Fruit fly (Drosophila melanogaster) S2 (cell line): ENCODE data around the gene CG34269.

ENCODE experiments used
- CG8478 ChIP-seq: fragments of >200 bp; optimal IDR thresholded peaks from 2 replicates; lab custom pipeline; 2018
- CTCF ChIP-seq, 2 experiments: fragments of >200 bp; optimal IDR thresholded peaks; 2 replicates each; lab custom pipeline; 2018

CG34269 gene

DNA sequence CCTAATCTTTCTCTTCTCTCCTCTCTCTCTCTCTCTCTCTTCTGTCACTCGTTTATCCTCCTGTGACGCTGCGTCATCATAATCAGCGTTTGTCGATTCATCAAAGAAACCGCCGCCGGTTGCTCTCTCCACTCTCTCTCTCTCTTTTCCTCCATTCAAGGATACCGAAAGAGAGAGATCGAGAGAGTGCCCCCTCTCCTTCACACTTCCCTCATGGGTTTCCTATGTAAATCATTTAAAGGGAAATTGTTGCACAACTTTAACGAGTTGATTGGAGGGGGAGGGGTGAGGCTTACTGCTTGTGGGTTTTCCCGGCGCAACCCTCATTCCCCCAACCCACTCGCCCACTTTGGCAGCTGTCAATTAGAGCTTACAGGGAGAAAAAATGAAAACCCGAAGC lies 16.1 kb downstream of the CG34269 start:
- TF ChIP-seq CG8478 (lab: Kevin White, UChicago) (peak; percentile 28), CTCF (optimal IDR thresholded peaks at IDR 0.05; lab: Kevin White, UChicago) (no peak)

DNA sequence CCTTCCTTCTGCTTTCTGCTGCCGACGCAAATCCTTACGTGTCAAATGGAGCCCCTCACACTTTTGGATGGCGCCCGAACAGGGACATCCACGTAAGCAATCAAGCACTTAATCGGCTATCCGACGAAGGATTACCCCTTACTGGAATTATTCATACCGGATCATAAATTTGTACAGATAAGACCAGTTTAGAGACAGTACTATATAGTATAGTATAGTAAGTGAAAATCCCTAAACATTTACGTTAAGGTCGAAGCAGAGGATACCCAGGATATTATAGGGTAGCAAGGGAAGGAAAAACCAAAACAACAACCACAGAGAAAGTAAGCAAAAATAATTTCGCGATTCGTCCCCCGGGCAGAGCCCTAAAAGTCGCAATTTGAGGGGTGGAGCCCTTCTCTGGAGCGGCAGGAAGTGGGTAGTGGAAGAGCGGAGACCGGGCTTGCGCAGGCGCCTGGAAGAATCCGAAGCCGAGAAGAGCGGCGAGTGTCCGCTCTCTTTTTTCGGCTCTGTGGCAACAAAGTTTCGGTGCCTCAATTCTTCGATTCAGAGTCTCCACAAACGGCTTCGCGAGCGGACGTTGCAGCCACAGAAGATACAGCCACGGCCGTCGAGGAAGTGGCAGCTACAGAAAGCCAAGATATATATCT lies 17.5 kb downstream of the CG34269 start:
- TF ChIP-seq CG8478 (lab: Kevin White, UChicago), result no peak
- no peak for TF ChIP-seq CTCF (optimal IDR thresholded peaks at IDR 0.05; lab: Kevin White, UChicago)

DNA sequence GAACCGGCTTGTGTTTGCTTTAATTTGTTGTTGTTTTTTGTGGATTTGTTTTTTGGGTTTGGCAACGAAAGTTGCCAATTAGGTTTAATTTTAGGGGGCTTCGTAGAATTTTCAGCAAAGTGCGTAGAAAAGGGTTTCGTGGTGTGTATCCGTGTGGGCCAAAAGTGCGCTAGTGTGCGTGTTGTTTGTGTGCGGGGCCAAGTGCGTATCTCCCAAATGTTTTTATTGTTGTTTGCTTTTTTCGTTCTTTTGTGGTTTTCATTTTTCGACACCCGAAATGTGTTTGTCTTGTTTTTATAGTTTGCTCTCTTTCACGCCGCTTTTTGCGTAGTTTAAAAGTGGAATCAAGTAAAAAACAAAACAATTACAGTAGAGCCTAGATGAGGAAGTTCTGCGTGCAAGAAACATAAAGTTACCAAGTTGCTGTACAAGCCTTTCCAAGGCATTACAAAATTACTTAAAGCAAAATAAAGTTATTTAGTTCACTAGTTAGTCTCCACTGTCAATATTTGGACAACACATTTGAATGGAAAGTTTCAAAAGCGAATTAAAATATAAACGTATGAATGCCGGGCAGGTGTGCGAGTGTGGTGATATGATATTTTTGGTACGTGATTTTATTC lies 18.8 kb downstream of the CG34269 start:
- TF ChIP-seq CTCF (optimal IDR thresholded peaks at IDR 0.05; lab: Kevin White, UChicago) (no peak), CG8478 (lab: Kevin White, UChicago) (no peak)

DNA sequence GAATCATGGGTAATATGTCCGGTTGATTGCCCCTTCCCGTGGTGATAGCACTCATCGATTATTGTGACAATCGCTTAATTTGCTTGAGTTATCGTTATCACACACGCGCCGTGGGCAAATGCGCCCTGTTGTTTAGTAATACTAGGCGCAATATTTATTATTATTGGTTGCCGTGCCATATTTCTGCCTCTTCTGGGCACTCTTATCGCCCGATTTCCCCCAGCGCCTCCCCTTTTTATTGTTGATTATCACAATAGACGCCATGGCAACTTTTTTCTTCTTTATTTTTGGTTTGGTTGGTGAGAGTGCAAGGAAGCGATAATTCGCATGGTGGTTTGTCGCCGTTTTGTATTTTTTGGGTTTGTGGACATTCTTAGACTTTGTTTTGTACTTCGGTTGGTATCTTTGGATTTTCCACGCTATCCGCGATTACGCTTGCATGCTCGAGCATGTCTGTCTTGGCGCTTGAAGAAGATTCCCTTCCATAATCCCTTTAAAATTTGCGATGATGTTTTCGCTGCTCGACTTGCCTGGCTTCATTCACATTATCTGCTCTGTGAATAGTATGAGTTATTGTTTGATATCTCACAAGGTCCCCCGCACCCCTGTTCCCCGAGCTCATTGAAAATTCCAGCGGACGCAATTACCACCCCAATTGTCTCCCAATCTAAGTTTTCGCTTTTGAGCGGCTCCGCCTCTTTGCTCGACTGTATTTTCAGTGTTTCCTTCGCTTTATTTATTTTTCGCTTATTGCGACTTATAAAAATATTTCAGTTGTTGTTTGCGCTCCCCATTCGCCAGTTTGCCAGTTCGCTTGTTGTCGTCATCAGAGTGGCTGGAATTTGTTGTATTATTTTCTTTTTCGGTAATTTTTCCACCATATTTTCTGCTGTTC lies 20.4 kb downstream of the CG34269 start:
- TF ChIP-seq CTCF (optimal IDR thresholded peaks at IDR 0.05; lab: Kevin White, UChicago), result no peak
- TF ChIP-seq CG8478 (lab: Kevin White, UChicago), result peak; percentile 48

DNA sequence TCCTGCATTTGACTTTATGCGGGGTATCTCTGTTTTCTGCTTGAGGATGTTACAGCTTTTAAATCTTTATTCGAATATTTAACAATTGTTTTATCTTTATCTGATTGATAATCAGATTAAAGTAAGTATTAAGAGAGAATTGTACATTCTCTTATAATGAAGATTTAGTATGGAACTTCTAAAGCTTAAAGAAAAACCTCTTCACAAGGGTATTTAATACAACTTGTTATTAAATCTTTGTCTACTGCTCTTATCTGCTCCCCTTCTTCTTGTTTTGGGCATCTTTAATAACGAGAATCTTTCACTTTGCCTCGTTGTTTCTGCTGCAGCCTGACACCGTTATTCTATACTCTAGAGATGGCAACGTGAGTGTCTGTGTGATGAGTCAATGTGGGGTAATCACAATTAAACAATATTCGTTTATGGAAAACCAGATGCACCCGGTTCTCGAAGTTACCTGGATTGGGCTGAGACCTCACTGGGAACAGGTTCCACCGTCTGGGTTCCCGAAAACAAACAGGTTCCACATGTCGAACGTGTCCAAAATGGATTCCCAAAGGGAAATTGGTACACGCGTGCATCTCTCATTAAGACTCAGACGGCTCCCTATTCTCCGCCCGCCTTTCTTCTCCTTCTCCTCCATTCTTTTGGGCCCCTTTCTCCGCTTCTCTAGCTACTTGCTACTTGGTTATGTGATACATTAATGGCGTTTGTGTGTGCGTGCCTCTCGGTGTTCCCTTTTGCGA lies 22.1 kb downstream of the CG34269 start:
- no peak for TF ChIP-seq CG8478 (lab: Kevin White, UChicago)
- no peak for TF ChIP-seq CTCF (optimal IDR thresholded peaks at IDR 0.05; lab: Kevin White, UChicago)

DNA sequence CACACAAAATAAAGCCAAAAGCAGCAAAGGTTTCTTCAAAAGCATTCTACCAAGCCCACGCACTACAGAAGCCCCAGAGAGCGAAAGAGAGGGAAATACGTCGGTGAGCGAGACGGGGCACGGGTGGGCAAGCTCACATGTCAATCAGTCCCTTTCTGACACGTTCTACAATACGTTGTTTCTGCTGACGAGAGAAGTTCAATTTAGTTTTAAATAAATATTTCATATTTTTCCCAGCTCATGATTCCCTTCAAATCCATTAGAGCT lies 22.6 kb downstream of the CG34269 start:
- no peak for TF ChIP-seq CG8478 (lab: Kevin White, UChicago)
- no peak for TF ChIP-seq CTCF (optimal IDR thresholded peaks at IDR 0.05; lab: Kevin White, UChicago)

DNA sequence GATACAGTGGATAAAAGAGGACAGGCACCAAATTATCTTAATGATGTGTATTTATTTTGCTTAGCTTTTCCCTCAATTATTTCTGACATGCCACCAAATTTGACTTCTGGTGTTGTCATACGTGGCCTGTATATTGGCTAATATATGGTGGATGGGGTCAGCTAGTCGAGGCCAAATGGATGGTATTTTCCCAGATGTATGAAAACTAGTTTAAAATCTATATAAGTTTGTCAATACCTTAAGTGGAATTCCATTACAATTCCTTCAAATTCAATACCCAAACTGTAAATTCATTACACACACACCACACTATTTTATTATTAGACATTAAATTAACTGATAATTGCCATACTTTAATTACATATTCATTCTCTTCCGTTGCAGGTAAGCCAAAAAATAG lies 23.7 kb downstream of the CG34269 start:
- no peak for TF ChIP-seq CTCF (optimal IDR thresholded peaks at IDR 0.05; lab: Kevin White, UChicago)
- no peak for TF ChIP-seq CG8478 (lab: Kevin White, UChicago)

DNA sequence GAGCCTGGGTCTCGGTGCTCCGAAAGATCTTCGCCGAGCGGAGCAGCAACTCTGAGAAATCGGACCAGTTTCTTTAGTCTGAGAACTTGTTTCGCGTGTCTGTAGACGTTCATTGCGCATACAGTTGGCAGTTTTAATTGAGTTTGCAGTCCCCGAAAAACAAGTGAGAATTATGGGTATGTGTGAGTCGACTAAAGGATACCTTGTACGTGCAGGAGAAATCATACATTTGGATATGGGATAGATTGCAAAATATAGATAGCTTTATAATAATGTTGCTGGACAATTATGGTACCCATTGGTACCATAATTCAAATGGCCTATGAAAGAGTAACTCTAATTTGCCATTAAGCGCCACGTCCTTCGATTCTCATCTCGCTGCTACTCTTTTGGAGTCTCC lies 24.3 kb downstream of the CG34269 start:
- TF ChIP-seq CG8478 (lab: Kevin White, UChicago) (no peak), CTCF (optimal IDR thresholded peaks at IDR 0.05; lab: Kevin White, UChicago) (no peak)

DNA sequence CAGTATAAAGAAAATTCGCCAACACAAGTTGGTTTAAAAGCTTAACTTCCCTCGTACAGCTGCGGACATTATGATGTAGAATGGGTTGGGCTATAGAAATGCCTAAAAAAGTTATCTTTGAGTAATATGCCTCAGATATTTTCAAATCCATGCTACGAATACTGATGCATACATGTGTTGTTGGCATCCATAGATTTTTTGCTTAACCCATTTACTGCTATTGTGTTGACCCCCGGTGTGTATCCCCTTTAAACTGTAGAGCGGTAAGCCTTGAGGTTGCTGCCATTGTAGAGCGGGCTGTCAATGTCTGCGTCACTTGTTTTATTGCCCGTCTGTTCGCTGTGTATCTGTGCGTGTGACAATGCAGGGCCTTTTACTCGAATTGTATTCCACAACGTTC lies 24.8 kb downstream of the CG34269 start:
- TF ChIP-seq CG8478 (lab: Kevin White, UChicago), result no peak
- TF ChIP-seq CTCF (optimal IDR thresholded peaks at IDR 0.05; lab: Kevin White, UChicago), result no peak

DNA sequence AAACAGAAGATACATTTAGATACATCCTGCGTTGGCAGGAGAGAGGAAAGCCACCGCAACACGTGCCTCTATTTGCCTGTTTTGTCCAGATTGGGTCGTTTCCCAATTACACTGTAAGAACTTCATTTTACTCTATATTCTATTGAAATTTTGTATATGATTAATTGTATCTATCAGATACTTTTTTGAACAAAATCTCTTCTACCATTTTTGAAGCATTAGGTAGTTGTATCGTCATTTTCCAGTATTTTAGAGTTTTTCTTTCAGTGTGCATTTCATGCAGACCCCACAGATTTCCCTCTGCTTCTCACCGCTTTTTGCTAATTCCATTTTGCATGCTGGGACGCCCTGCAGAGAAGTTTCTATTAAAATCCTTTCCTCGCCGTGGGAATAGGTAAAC lies 26.4 kb downstream of the CG34269 start:
- no peak for TF ChIP-seq CTCF (optimal IDR thresholded peaks at IDR 0.05; lab: Kevin White, UChicago)
- no peak for TF ChIP-seq CG8478 (lab: Kevin White, UChicago)

DNA sequence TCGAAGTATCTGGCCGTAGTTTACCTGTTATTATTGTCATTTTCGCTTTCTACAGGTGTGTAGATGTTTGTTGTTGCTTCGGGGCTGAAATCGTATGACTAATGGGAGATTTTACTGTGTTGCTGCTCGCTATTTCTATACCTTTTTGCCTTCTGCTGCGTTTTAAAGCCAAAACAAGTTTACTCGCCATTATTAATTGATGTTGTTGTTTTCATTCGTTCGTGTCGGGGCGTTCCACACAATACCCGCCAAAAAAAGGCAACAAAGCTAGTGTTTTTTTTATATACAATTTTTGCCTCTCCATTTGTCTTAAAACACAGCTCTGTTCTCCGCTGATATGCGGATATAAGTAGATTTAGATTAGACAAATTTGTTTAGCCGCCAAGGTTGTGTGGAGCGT lies 27.2 kb downstream of the CG34269 start:
- TF ChIP-seq CG8478 (lab: Kevin White, UChicago) (no peak), CTCF (optimal IDR thresholded peaks at IDR 0.05; lab: Kevin White, UChicago) (no peak)

DNA sequence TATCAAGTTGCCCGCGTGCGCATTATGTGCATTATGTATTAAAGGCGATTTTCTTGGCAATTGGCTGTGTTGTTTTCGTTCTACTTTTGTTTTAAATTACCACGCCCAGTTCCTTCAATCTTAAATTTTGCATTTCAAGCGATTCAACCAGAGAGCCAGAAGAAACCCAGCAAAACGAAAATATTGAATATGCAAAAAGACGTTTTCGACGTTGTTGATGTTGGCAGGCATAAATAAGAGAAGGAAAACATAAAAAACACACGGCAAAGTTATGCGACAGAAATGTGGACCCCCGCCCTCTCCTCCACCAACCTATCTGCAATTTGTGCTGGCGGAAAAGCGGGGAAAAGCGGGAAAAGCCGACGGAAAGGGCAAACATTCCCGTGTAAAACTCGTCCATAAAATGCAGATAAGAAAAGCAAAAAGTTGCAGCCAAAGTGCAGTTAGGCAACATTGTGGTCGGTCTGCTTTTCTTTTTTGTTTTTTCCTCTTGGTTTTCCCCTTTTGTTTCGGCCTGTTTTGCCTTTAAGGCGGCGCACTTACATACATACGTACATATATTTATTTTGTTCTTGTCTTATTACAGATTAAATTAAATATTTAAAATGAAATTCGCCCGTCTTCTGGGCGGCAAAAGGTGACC lies 27.9 kb downstream of the CG34269 start:
- TF ChIP-seq CG8478 (lab: Kevin White, UChicago) (no peak), CTCF (optimal IDR thresholded peaks at IDR 0.05; lab: Kevin White, UChicago) (no peak)

DNA sequence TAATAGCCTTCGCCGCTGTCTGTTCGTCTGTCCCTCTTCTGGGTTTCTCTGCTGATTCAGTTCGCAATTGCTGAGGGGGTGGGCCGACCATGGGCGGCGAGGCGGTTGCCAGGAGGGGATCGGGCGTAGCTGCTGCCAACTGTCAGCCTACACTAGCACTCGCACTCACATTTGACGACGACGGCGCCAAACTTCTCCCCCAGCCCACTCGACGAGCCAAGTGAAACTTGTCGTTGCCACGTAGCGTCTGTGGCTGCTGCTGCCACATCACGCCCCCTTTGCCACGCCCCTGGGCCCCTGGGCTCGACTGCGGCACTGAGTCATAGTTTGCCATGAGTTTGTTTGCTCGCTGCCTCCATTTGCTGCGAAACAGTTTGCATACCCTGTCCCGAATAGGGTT lies 29.2 kb downstream of the CG34269 start:
- TF ChIP-seq CTCF (optimal IDR thresholded peaks at IDR 0.05; lab: Kevin White, UChicago), result no peak
- no peak for TF ChIP-seq CG8478 (lab: Kevin White, UChicago)

DNA sequence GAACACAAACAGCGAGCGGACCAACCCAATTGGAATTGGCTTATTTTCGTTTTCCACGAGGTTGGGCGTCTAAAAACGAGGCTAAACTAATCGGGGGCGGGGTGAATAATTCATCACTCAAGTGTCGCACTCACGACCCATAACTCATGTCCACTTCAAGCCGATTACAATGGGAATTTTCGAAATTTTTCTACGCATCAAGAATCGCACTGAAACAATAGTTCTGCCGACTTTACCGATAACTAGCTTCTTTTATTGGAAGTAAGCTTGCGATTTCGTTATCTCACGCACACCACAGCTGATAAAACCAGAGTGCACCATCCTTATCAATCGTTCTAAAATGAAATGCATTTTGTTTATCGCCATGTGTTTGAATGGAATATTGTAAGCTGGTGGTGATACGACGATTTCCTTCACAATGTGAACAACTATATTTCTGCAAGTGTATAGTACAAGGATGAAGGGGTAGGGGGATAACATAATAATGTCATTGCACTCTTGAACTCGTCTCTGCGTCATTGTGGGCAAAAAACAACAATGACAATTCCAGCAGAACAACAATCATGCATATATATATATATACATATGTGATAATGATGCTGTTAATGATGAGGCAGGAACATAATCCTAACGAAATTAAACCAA lies 31.4 kb downstream of the CG34269 start:
- TF ChIP-seq CG8478 (lab: Kevin White, UChicago) (peak; percentile 9), CTCF (optimal IDR thresholded peaks at IDR 0.05; lab: Kevin White, UChicago) (no peak)
